Worm (Caenorhabditis elegans) whole organism, L2 larva: Measurements from ENCODE around the gene F49F1.10.

Experiments
- Y55F3AM.14 ChIP-seq: fragments of 200-800 bp; sonication (Bioruptor generic); optimal IDR thresholded peaks from 2 replicates; lab custom pipeline; 2018; ENCODE audit warnings: mild to moderate bottlenecking, missing genetic modification characterization, missing compliant biosample characterization
- ZK546.5 ChIP-seq: sonication (generic microtip); optimal IDR thresholded peaks from 2 replicates; lab custom pipeline; 2017; ENCODE audit warnings: missing biosample characterization, missing genetic modification characterization
- ceh-16 ChIP-seq: fragments of 150-350 bp; optimal IDR thresholded peaks from 2 replicates; lab custom pipeline; 2014; ENCODE audit warnings: missing biosample characterization, missing genetic modification characterization
- elt-3 ChIP-seq: sonication (generic microtip); optimal IDR thresholded peaks from 2 replicates; lab custom pipeline; 2017; ENCODE audit warnings: missing biosample characterization, missing genetic modification characterization
- lin-11 ChIP-seq: fragments of 150-350 bp; sonication (generic microtip); optimal IDR thresholded peaks from 2 replicates; lab custom pipeline; 2014; ENCODE audit warnings: missing biosample characterization, missing genetic modification characterization, inconsistent platforms, mixed read lengths
- mdl-1 ChIP-seq, 2 experiments: fragments of 150-350 bp in 1 of 2; sonication (generic microtip) in 1 of 2; optimal IDR thresholded peaks; 2 replicates each; lab custom pipeline; 2017; ENCODE audit warnings: missing biosample characterization in 2 of 2, missing genetic modification characterization in 2 of 2
- nhr-12 ChIP-seq: fragments of 150-350 bp; optimal IDR thresholded peaks from 2 replicates; lab custom pipeline; 2014; ENCODE audit warnings: missing biosample characterization, missing genetic modification characterization
- nhr-237 ChIP-seq: fragments of 150-350 bp; optimal IDR thresholded peaks from 2 replicates; lab custom pipeline; 2014; ENCODE audit warnings: missing biosample characterization, missing genetic modification characterization
- skn-1 ChIP-seq: sonication (generic microtip); optimal IDR thresholded peaks from 2 replicates; lab custom pipeline; 2017; ENCODE audit warnings: missing biosample characterization, missing genetic modification characterization
- unc-55 ChIP-seq: fragments of 150-350 bp; sonication (generic microtip); optimal IDR thresholded peaks from 3 replicates; lab custom pipeline; 2014; ENCODE audit warnings: missing biosample characterization, missing genetic modification reagents, missing genetic modification characterization
- unc-62 ChIP-seq: fragments of 150-350 bp; optimal IDR thresholded peaks from 2 replicates; lab custom pipeline; 2014; ENCODE audit warnings: missing biosample characterization, missing genetic modification reagents, missing genetic modification characterization

- TF ChIP-seq nhr-12 (no peak), skn-1 (no peak), unc-62 (no peak), Y55F3AM.14 (GFP tag; lab: Kevin White, UChicago) (no peak), ceh-16 (tag; lab: Kevin White, UChicago) (no peak), nhr-237 (tag; lab: Kevin White, UChicago) (no peak), mdl-1 (tag; optimal IDR thresholded peaks at IDR 0.05; lab: Kevin White, UChicago) (no peak), lin-11 (tag; lab: Kevin White, UChicago) (no peak), unc-55 (no peak), elt-3 (tag; lab: Kevin White, UChicago) (no peak), ZK546.5 (tag; lab: Kevin White, UChicago) (no peak)
These were observed 9.0 kb upstream of the F49F1.10 start for ce11 chrIV:4147891-4148290.
